Fruit fly (Drosophila melanogaster): ENCODE data around the gene CG31606.

Gene CG31606

DNA sequence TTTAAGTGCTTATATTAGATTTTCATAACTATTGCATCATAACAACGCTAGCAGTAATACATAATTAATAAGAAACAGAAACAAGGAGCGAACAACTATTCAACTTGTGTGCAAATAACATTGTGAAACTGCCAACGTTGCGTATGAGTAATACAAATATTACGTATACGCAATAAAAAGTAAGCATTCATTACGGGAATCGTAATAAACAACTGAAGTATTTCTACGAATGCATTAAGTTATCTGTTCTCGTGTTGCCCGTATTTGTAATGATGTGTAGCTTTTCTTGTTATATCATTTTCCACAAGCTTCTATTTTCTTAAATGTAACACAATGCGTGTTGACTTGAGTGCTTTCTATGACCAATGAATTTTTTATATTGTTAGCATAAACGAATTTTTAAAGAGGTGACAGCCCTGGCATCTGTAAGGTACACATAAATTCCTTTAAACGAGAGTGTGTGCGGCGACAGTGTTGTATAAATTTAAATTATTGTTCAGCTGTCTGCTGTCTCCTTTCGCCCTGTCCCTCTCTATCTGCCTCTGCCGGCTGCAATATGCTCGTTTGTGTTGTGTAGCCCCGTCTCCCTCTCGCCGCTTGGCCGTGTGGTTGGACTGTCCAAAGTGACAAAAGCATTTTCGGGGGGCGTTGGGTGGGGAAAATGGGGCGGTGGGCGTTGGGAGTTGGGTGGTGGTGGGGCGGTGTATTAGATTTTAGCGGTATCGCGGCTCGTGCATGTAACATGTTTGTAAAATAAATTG is 47.6 kb upstream of the CG31606 start (continued):
- TF ChIP-seq CG1529 (GFP tag; optimal IDR thresholded peaks at IDR 0.05) = no peak
- no peak for TF ChIP-seq CG30403 (GFP tag; optimal IDR thresholded peaks at IDR 0.05)
- no peak for TF ChIP-seq ind (GFP tag; optimal IDR thresholded peaks at IDR 0.05)
- no peak for TF ChIP-seq tna (GFP tag; IDR thresholded peaks at IDR 0.05; ENCODE audit: partially characterized antibody)
- TF ChIP-seq exex (tag; optimal IDR thresholded peaks at IDR 0.05) = no peak
- TF ChIP-seq CG42726 (GFP tag; IDR thresholded peaks at IDR 0.05; ENCODE audit: partially characterized antibody) = 0 out of 2 replicates have a peak, but pooled peaks have one; percentile 31
- TF ChIP-seq bcd (GFP tag; optimal IDR thresholded peaks at IDR 0.05) = no peak
- TF ChIP-seq CG12155 (GFP tag; optimal IDR thresholded peaks at IDR 0.05) = no peak
- TF ChIP-seq knrl (GFP tag; IDR thresholded peaks at IDR 0.05; ENCODE audit: partially characterized antibody) = no peak
- peak in 1 of 2 experiments; percentile 38 for TF ChIP-seq eve (GFP tag; optimal IDR thresholded peaks at IDR 0.05)
- no peak for TF ChIP-seq CG17186 (GFP tag; optimal IDR thresholded peaks at IDR 0.05)
- peak; percentile 13 for TF ChIP-seq az2 (GFP tag; optimal IDR thresholded peaks at IDR 0.05)
- no peak for TF ChIP-seq HLH54F (GFP tag; optimal IDR thresholded peaks at IDR 0.05)
- no peak for TF ChIP-seq Dad (GFP tag; optimal IDR thresholded peaks at IDR 0.05)
- no peak for TF ChIP-seq slp2 (GFP tag; optimal IDR thresholded peaks at IDR 0.05)
- TF ChIP-seq CG30020 (tag; optimal IDR thresholded peaks at IDR 0.05) = no peak
- no peak for TF ChIP-seq dan (GFP tag; IDR thresholded peaks at IDR 0.05)
- no peak for TF ChIP-seq Camta (GFP tag; optimal IDR thresholded peaks at IDR 0.05)
- TF ChIP-seq nerfin-2 (GFP tag; IDR thresholded peaks at IDR 0.05; ENCODE audit: partially characterized antibody) = no peak
- no peak for TF ChIP-seq tin (GFP tag; optimal IDR thresholded peaks at IDR 0.05)
- no peak for TF ChIP-seq CG1792 (GFP tag; optimal IDR thresholded peaks at IDR 0.05)
- TF ChIP-seq Nf-YA (GFP tag; IDR thresholded peaks at IDR 0.05) = no peak
- no peak for TF ChIP-seq CG10147 (GFP tag; optimal IDR thresholded peaks at IDR 0.05)
- TF ChIP-seq Drgx (GFP tag; IDR thresholded peaks at IDR 0.05) = no peak
- TF ChIP-seq vfl (GFP tag; optimal IDR thresholded peaks at IDR 0.05) = no peak
- TF ChIP-seq CG11696 (GFP tag; IDR thresholded peaks at IDR 0.05) = no peak
- no peak for TF ChIP-seq E2f1 (GFP tag; IDR thresholded peaks at IDR 0.05)
- no peak for TF ChIP-seq CG14860 (GFP tag; IDR thresholded peaks at IDR 0.05; ENCODE audit: partially characterized antibody)
- TF ChIP-seq rib (GFP tag; IDR thresholded peaks at IDR 0.05) = peak; percentile 18; the same call in 1 of the 2 replicates
- no peak for TF ChIP-seq bbx (GFP tag; IDR thresholded peaks at IDR 0.05; ENCODE audit: partially characterized antibody)
- no peak for TF ChIP-seq Abd-B (GFP tag; optimal IDR thresholded peaks at IDR 0.05)
- TF ChIP-seq en (GFP tag; optimal IDR thresholded peaks at IDR 0.05) = no peak
- no peak for TF ChIP-seq pnt (GFP tag; optimal IDR thresholded peaks at IDR 0.05)
- TF ChIP-seq CG7963 (GFP tag; IDR thresholded peaks at IDR 0.05; ENCODE audit: partially characterized antibody) = no peak
- TF ChIP-seq Meics (GFP tag; optimal IDR thresholded peaks at IDR 0.05) = no peak
- peak; percentile 23 for TF ChIP-seq tio (GFP tag; optimal IDR thresholded peaks at IDR 0.05)
- TF ChIP-seq tgo (GFP tag; IDR thresholded peaks at IDR 0.05) = no peak
- TF ChIP-seq Hmx (GFP tag; optimal IDR thresholded peaks at IDR 0.05) = no peak
- no peak for TF ChIP-seq sc (optimal IDR thresholded peaks at IDR 0.05)
- TF ChIP-seq sc (GFP tag; optimal IDR thresholded peaks at IDR 0.05) = no peak
- TF ChIP-seq sens-2 (GFP tag; IDR thresholded peaks at IDR 0.05) = no peak
- no peak for TF ChIP-seq CG18476 (GFP tag; optimal IDR thresholded peaks at IDR 0.05)
- TF ChIP-seq Sin3A (optimal IDR thresholded peaks at IDR 0.05) = no peak
- no peak for TF ChIP-seq twi (tag; optimal IDR thresholded peaks at IDR 0.05)
- no peak for TF ChIP-seq CG8281 (tag; optimal IDR thresholded peaks at IDR 0.05)
- no peak for TF ChIP-seq Dll (GFP tag; IDR thresholded peaks at IDR 0.05; ENCODE audit: partially characterized antibody)
- TF ChIP-seq nmo (GFP tag; optimal IDR thresholded peaks at IDR 0.05) = no peak
- no peak for TF ChIP-seq CG15601 (tag; optimal IDR thresholded peaks at IDR 0.05)
- TF ChIP-seq corto (GFP tag; optimal IDR thresholded peaks at IDR 0.05) = no peak
- TF ChIP-seq Rx (GFP tag; IDR thresholded peaks at IDR 0.05) = no peak

Measured in whole organism, embryonic.